Fruit fly (Drosophila melanogaster): ENCODE results near the gene can.

DNA sequence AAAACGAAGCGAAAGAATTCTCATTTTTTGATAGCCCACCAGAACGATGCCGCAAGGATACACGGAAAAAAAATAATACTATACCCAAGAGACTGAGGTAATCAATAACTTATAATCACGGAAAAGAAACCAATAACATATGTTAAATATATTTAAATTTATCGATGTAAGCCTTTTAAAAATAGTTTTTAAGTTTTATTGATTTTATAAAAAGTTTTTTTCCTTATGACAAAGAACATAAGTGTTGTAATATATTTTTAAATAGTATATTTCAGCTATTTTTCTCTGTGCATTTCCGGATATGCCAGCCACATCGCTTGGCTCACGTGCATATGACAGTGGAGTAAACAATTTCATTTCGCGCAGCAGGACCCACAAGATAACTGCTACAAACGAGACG is 4.1 kb downstream of the can start:
- TF ChIP-seq vri (GFP tag; optimal IDR thresholded peaks at IDR 0.05) (no peak), CG34406 (GFP tag; optimal IDR thresholded peaks at IDR 0.05) (no peak), Sox102F (GFP tag; optimal IDR thresholded peaks at IDR 0.05) (no peak), CG16779 (tag; optimal IDR thresholded peaks at IDR 0.05) (no peak), Met (GFP tag; optimal IDR thresholded peaks at IDR 0.05) (peak; percentile 14), topi (GFP tag; optimal IDR thresholded peaks at IDR 0.05) (peak; percentile 27)

All from whole organism, prepupa.